Worm (Caenorhabditis elegans): ENCODE measurements around the gene his-4.
"Not testable (repeated sequence)": the region's sequence is repeated elsewhere in the genome, so short reads cannot be mapped to it uniquely, and the experiment has no call there.

Gene his-4

ce11 chrV:16020042-16020441 is 20.3 kb downstream of the his-4 start, which contains the start of gene srx-44:
Gene srx-44 (plus strand): TSS chrV:16020342.
- no peak for TF ChIP-seq unc-62 (GFP tag; optimal IDR thresholded peaks at IDR 0.05)

- TF ChIP-seq unc-62 (GFP tag; optimal IDR thresholded peaks at IDR 0.05) = no peak
These were observed 22.6 kb downstream of the his-4 start, which contains the start of gene srx-43 for ce11 chrV:16017671-16018070. Gene srx-43 (plus strand): TSS chrV:16017971.

ce11 chrV:16016977-16017376 is 23.3 kb downstream of the his-4 start:
- no peak for TF ChIP-seq unc-62 (GFP tag; optimal IDR thresholded peaks at IDR 0.05)

ce11 chrV:16015652-16016051 is 24.7 kb downstream of the his-4 start, which contains the start of gene str-232:
Gene str-232 (minus strand): TSS chrV:16015752.
- no peak for TF ChIP-seq unc-62 (GFP tag; optimal IDR thresholded peaks at IDR 0.05)

- TF ChIP-seq unc-62 (GFP tag; optimal IDR thresholded peaks at IDR 0.05) = no peak
These were observed 30.8 kb downstream of the his-4 start, which contains the start of gene str-233 for ce11 chrV:16009564-16009963. Gene str-233 (minus strand): TSS chrV:16009664.

ce11 chrV:16007505-16007904 is 32.8 kb downstream of the his-4 start, which contains the start of gene str-231:
Gene str-231 (minus strand): TSS chrV:16007605.
- no peak for TF ChIP-seq unc-62 (GFP tag; optimal IDR thresholded peaks at IDR 0.05)

- TF ChIP-seq unc-62 (GFP tag; optimal IDR thresholded peaks at IDR 0.05) = no peak
These were observed 38.0 kb downstream of the his-4 start, which contains the start of gene nhr-63 for ce11 chrV:16002288-16002687. Gene nhr-63 (plus strand): TSS chrV:16002588.

- TF ChIP-seq unc-62 (GFP tag; optimal IDR thresholded peaks at IDR 0.05) = no peak
These were observed 39.9 kb downstream of the his-4 start, which contains the start of gene nhr-50 for ce11 chrV:16000433-16000832. Gene nhr-50 (minus strand): TSS chrV:16000631.

- TF ChIP-seq unc-62 (GFP tag; optimal IDR thresholded peaks at IDR 0.05) = no peak
These were observed 43.6 kb downstream of the his-4 start, which contains the start of the genes C06C6.9 and C06C6.8 for ce11 chrV:15996655-15997186. Gene C06C6.9 (minus strand): TSS chrV:15996755. Gene C06C6.8 (plus strand): TSS chrV:15997136.

- TF ChIP-seq unc-62 (GFP tag; optimal IDR thresholded peaks at IDR 0.05) = not testable (repeated sequence)
These were observed 48.5 kb downstream of the his-4 start, which contains the start of gene C06C6.7 for ce11 chrV:15991850-15992249. Gene C06C6.7 (plus strand): TSS chrV:15992150.

Data from whole organism, dauer.